Fruit fly (Drosophila melanogaster): ENCODE data around the gene smp-30.

smp-30 gene

DNA sequence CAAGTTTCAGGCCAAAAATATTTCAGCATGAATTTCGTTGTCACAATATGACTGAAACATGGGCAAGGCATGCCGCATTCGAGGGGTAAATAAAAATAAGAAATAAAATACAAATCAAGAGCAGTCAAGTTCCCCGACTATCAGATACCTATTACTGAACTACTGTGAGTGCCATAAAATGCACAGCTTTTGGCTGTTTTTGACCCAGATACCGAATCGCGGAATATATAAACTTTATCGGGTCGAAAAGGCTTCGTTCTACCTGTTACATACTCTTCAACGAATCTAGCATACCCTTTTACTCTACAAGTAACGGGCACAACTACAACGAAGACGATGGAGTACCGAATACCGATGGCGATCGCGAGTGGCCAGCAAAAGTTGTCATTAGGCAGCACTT is 44.2 kb downstream of the smp-30 start (continued):
- TF ChIP-seq Deaf1 (tag; optimal IDR thresholded peaks at IDR 0.05): no peak
- TF ChIP-seq CG15514 (GFP tag; optimal IDR thresholded peaks at IDR 0.05): peak; percentile 13
- peak; percentile 52 for TF ChIP-seq her (GFP tag; optimal IDR thresholded peaks at IDR 0.05)
- no peak for TF ChIP-seq CG1529 (GFP tag; optimal IDR thresholded peaks at IDR 0.05)
- no peak for TF ChIP-seq YL-1 (GFP tag; optimal IDR thresholded peaks at IDR 0.05)
- no peak for TF ChIP-seq corto (GFP tag; optimal IDR thresholded peaks at IDR 0.05)
- no peak; the same call in 1 of the 2 replicates for TF ChIP-seq gt (GFP tag; IDR thresholded peaks at IDR 0.05)
- TF ChIP-seq CG6272 (GFP tag; IDR thresholded peaks at IDR 0.05): no peak
- peak; percentile 71 for TF ChIP-seq Optix (GFP tag; IDR thresholded peaks at IDR 0.05)
- peak; percentile 50; the same call in 1 of the 2 replicates for TF ChIP-seq sna (GFP tag; IDR thresholded peaks at IDR 0.05; ENCODE audit: partially characterized antibody)
- no peak for TF ChIP-seq GATAe (GFP tag; conservative IDR thresholded peaks at IDR 0.05)
- TF ChIP-seq CG2889 (GFP tag; IDR thresholded peaks at IDR 0.05): peak; percentile 70; the same call in 2 of the 3 replicates
- peak; percentile 42 for TF ChIP-seq CG30403 (GFP tag; optimal IDR thresholded peaks at IDR 0.05)
- TF ChIP-seq pum (GFP tag; optimal IDR thresholded peaks at IDR 0.05): peak; percentile 58
- peak; percentile 67; the same call in 2 of the 4 replicates for TF ChIP-seq Gug (GFP tag; IDR thresholded peaks at IDR 0.05)
- TF ChIP-seq jigr1 (GFP tag; IDR thresholded peaks at IDR 0.05): 0 out of 3 replicates have a peak, but pooled peaks have one; percentile 14
- peak; percentile 57 for TF ChIP-seq CG7786 (GFP tag; optimal IDR thresholded peaks at IDR 0.05)
- no peak for TF ChIP-seq CG7928 (GFP tag; optimal IDR thresholded peaks at IDR 0.05)
- TF ChIP-seq ind (GFP tag; optimal IDR thresholded peaks at IDR 0.05): peak; percentile 71
- peak; percentile 13 for TF ChIP-seq NfI (GFP tag; optimal IDR thresholded peaks at IDR 0.05)
- TF ChIP-seq Atf3 (GFP tag; optimal IDR thresholded peaks at IDR 0.05): peak; percentile 19
- TF ChIP-seq CG14441 (GFP tag; IDR thresholded peaks at IDR 0.05): peak; percentile 81
- TF ChIP-seq tap (tag; optimal IDR thresholded peaks at IDR 0.05): peak; percentile 42
- peak; percentile 8 for TF ChIP-seq ERR (GFP tag; optimal IDR thresholded peaks at IDR 0.05)
- TF ChIP-seq CG12071 (GFP tag; optimal IDR thresholded peaks at IDR 0.05): no peak
- TF ChIP-seq CG1603 (tag; optimal IDR thresholded peaks at IDR 0.05): peak; percentile 51
- TF ChIP-seq CG6683 (GFP tag; optimal IDR thresholded peaks at IDR 0.05): no peak
- TF ChIP-seq Dip2 (GFP tag; IDR thresholded peaks at IDR 0.05): no peak
- peak; percentile 48 for TF ChIP-seq Oli (tag; optimal IDR thresholded peaks at IDR 0.05)
- peak; percentile 57; the same call in 1 of the 2 replicates for TF ChIP-seq CG16779 (GFP tag; IDR thresholded peaks at IDR 0.05)
- TF ChIP-seq Camta (GFP tag; optimal IDR thresholded peaks at IDR 0.05): peak; percentile 31
- no peak for TF ChIP-seq fd102C (GFP tag; optimal IDR thresholded peaks at IDR 0.05)
- TF ChIP-seq kah (GFP tag; optimal IDR thresholded peaks at IDR 0.05): no peak
- peak; percentile 64; the same call in 2 of the 3 replicates for TF ChIP-seq CG7357 (GFP tag; IDR thresholded peaks at IDR 0.05)
- TF ChIP-seq CG17186 (GFP tag; optimal IDR thresholded peaks at IDR 0.05): no peak
- TF ChIP-seq Kr (GFP tag; optimal IDR thresholded peaks at IDR 0.05): no peak
- TF ChIP-seq Bteb2 (GFP tag; optimal IDR thresholded peaks at IDR 0.05): peak; percentile 25
- peak; percentile 37 for TF ChIP-seq CG9876 (GFP tag; optimal IDR thresholded peaks at IDR 0.05)
- no peak for TF ChIP-seq crp (GFP tag; optimal IDR thresholded peaks at IDR 0.05)
- peak; percentile 77 for TF ChIP-seq NFAT (GFP tag; IDR thresholded peaks at IDR 0.05)
- no peak for TF ChIP-seq oc (tag; optimal IDR thresholded peaks at IDR 0.05)
- no peak for TF ChIP-seq da (GFP tag; optimal IDR thresholded peaks at IDR 0.05)
- TF ChIP-seq psq (GFP tag; optimal IDR thresholded peaks at IDR 0.05): no peak
- TF ChIP-seq emc (GFP tag; optimal IDR thresholded peaks at IDR 0.05): peak; percentile 13
- TF ChIP-seq danr (GFP tag; IDR thresholded peaks at IDR 0.05): peak; percentile 33; the same call in 1 of the 2 replicates
- peak; percentile 30 for TF ChIP-seq az2 (GFP tag; optimal IDR thresholded peaks at IDR 0.05)
- no peak for TF ChIP-seq CG16815 (GFP tag; optimal IDR thresholded peaks at IDR 0.05)
- TF ChIP-seq gcm (GFP tag; optimal IDR thresholded peaks at IDR 0.05): no peak
- peak; percentile 40; the same call in 1 of the 2 replicates for TF ChIP-seq bbx (GFP tag; IDR thresholded peaks at IDR 0.05; ENCODE audit: partially characterized antibody)
- TF ChIP-seq bsh (GFP tag; optimal IDR thresholded peaks at IDR 0.05): peak in 1 of 2 experiments; percentile 34
- peak; percentile 84 for TF ChIP-seq CG14014 (GFP tag; IDR thresholded peaks at IDR 0.05)

All from whole organism, embryonic.